Worm (Caenorhabditis elegans): ENCODE data around the gene glt-7.

ce11 chrIV:524352-524751 is 7.6 kb upstream of the glt-7 start, which contains the start of gene W03G1.2:
- TF ChIP-seq dao-5 (tag; optimal IDR thresholded peaks at IDR 0.05) = no peak
- TF ChIP-seq him-1 (tag; optimal IDR thresholded peaks at IDR 0.05) = no peak
